Worm (Caenorhabditis elegans): ENCODE measurements around the gene srx-41.
A peak's percentile ranks its signal among the peaks of the same experiment; 100 is the strongest.

The srx-41 gene

DNA sequence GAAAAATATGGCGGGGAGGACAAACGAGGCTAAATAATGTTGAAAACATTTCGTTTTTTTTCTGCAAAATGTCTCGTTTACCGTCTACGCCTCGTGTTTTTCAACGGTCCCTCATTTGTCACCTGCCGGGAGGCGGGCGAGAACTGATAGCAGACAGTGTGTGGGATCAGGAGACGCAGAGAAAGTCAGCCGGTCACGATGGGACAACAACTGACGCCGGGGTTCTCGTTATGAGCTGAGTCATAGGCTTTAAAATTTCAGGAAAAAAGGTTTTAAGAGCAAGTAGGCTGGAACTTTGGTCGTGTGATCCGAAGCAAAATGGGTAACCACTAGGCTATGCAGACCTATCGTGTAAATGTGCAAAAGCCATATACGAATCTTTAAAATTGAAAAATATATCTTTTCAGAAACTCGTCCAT lies 48.8 kb upstream of the srx-41 start, which contains the start of gene W08A12.2 (continued):
- TF ChIP-seq F52B5.7 (tag; optimal IDR thresholded peaks at IDR 0.05) (peak; percentile 29), ztf-22 (GFP tag; optimal IDR thresholded peaks at IDR 0.05) (peak; percentile 8), B0261.1 (tag; optimal IDR thresholded peaks at IDR 0.05) (peak; percentile 73), mxl-1 (tag; optimal IDR thresholded peaks at IDR 0.05) (peak; percentile 43), die-1 (tag; optimal IDR thresholded peaks at IDR 0.05) (peak; percentile 90), unc-62 (GFP tag; optimal IDR thresholded peaks at IDR 0.05) (no peak), rpc-1 (optimal IDR thresholded peaks at IDR 0.05) (peak; percentile 79), rpc-1 (tag; optimal IDR thresholded peaks at IDR 0.05) (peak; percentile 97), lir-1 (GFP tag; conservative IDR thresholded peaks at IDR 0.05) (no peak), ama-1 (optimal IDR thresholded peaks at IDR 0.05) (no peak), ama-1 (GFP tag; optimal IDR thresholded peaks at IDR 0.05) (peak; percentile 5 to 82), lin-54 (GFP tag; optimal IDR thresholded peaks at IDR 0.05) (peak; percentile 1), ztf-25 (GFP tag; IDR thresholded peaks at IDR 0.05) (peak; percentile 73; the same call in 1 of the 2 replicates), hsf-1 (GFP tag; IDR thresholded peaks at IDR 0.05) (0 out of 2 replicates have a peak, but pooled peaks have one; percentile 18), tbp1 (GFP tag; optimal IDR thresholded peaks at IDR 0.05) (peak; percentile 95), madf-6 (GFP tag; IDR thresholded peaks at IDR 0.05) (peak; percentile 20; the same call in 1 of the 2 replicates), snpc-4 (GFP tag; optimal IDR thresholded peaks at IDR 0.05) (peak; percentile 46), snpc-4 (tag; optimal IDR thresholded peaks at IDR 0.05) (peak in 1 of 4 experiments; percentile 39), rec-8 (tag; optimal IDR thresholded peaks at IDR 0.05) (peak; percentile 18 to 88), snpc-1.3 (tag; optimal IDR thresholded peaks at IDR 0.05; ENCODE audit: insufficient read depth) (peak; percentile 12), F57C9.4 (tag; optimal IDR thresholded peaks at IDR 0.05) (no peak), lin-26 (GFP tag; IDR thresholded peaks at IDR 0.05) (peak; percentile 95), sdz-38 (tag; optimal IDR thresholded peaks at IDR 0.05) (no peak)

DNA sequence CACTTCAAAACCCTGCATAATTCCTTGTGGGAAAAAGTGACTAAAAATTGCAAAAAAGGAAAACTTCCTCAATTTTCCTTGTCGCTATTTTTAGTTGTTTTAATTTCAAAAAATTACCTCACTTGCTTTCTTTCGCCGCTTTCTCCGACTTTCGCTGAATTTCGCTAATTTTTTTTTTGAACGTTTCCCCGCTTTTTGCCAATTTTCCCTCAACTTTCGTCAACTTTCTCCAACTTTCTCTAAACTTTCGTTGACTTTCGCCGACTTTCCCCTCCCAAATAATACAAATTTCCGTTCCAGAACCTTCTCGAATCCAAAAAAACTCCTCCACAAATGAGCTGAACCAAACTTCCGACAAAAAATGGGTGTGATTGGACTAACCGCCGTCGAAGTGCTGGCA lies 45.6 kb upstream of the srx-41 start, which contains the start of gene W08A12.3:
Gene W08A12.3, plus strand, starts transcription at position 301 of the 400 bp plus-strand sequence.
- no peak for TF ChIP-seq mes-4 (tag; optimal IDR thresholded peaks at IDR 0.05)
- no peak for TF ChIP-seq somi-1 (GFP tag; optimal IDR thresholded peaks at IDR 0.05)
- TF ChIP-seq ets-4 (GFP tag; optimal IDR thresholded peaks at IDR 0.05), result no peak
- TF ChIP-seq hmg-20 (GFP tag; IDR thresholded peaks at IDR 0.05), result no peak

DNA sequence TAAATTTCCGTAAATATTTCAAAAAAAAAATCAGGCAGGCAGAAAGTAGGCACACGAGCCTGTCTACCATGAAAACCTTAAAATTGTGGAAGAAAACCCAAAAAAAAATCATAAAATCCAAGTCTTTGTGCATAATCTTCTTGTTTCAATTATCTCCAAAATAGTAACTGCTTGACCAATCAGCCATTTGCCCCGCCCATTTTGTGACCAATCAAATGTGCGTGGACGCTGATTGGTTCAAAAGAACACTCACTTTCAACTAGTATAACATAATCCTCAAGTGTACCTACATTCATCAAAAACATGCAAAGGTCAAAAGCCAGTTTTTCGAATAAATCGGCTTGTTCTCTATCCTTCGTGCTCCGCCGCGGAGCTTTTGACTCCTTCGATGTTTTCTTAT lies 41.5 kb upstream of the srx-41 start:
- TF ChIP-seq madf-3 (GFP tag; IDR thresholded peaks at IDR 0.05) (no peak), hmg-1.2 (GFP tag; IDR thresholded peaks at IDR 0.05) (no peak), Y79H2A.3 (GFP tag; conservative IDR thresholded peaks at IDR 0.05) (no peak), snpc-1.1 (tag; optimal IDR thresholded peaks at IDR 0.05; ENCODE audit: insufficient read depth) (no peak), F57A8.1 (GFP tag; optimal IDR thresholded peaks at IDR 0.05) (no peak), akir-1 (GFP tag; optimal IDR thresholded peaks at IDR 0.05) (no peak), F10E7.11 (tag; optimal IDR thresholded peaks at IDR 0.05) (no peak), F49E8.2 (tag; optimal IDR thresholded peaks at IDR 0.05; ENCODE audit: insufficient read depth) (no peak), pbrm-1 (GFP tag; IDR thresholded peaks at IDR 0.05) (no peak), ceh-58 (GFP tag; IDR thresholded peaks at IDR 0.05) (no peak), sea-2 (GFP tag; IDR thresholded peaks at IDR 0.05) (no peak), lsl-1 (GFP tag; optimal IDR thresholded peaks at IDR 0.05) (no peak), bed-1 (GFP tag; IDR thresholded peaks at IDR 0.05) (no peak), B0019.2 (GFP tag; conservative IDR thresholded peaks at IDR 0.05) (no peak), madf-8 (GFP tag; conservative IDR thresholded peaks at IDR 0.05) (no peak), unc-62 (GFP tag; optimal IDR thresholded peaks at IDR 0.05) (no peak), hlh-12 (tag; optimal IDR thresholded peaks at IDR 0.05) (no peak), attf-5 (GFP tag; optimal IDR thresholded peaks at IDR 0.05) (no peak), ztf-6 (GFP tag; IDR thresholded peaks at IDR 0.05) (no peak)

Data from whole organism, young adult.